Fruit fly (Drosophila melanogaster) whole organism, embryonic: ENCODE measurements around the gene CG31381.

ENCODE experiments used
- Ada2b ChIP-seq: fragments of 200-800 bp; sonication (Bioruptor generic); IDR thresholded peaks from 2 replicates; pipeline ENCODE4 v1.3.6; 2022; ENCODE audit warnings: missing biosample characterization, missing genetic modification characterization
- BEAF-32 ChIP-seq: fragments of 200-800 bp; sonication (Bioruptor generic); optimal IDR thresholded peaks from 3 replicates; lab custom pipeline; 2017; ENCODE audit warnings: missing biosample characterization, missing genetic modification characterization, mild to moderate bottlenecking, moderate library complexity, missing genetic modification reagents
- C15 ChIP-seq: fragments of 200-800 bp; sonication (Bioruptor generic); IDR thresholded peaks from 3 replicates; pipeline ENCODE4 v1.3.6; 2022; ENCODE audit warnings: missing biosample characterization, missing genetic modification characterization
- CG1024 ChIP-seq: fragments of 200-800 bp; sonication (Bioruptor generic); IDR thresholded peaks from 2 replicates; pipeline ENCODE4 v1.3.6; 2022; ENCODE audit warnings: missing biosample characterization, missing genetic modification characterization
- CG10267 ChIP-seq: fragments of 200-800 bp; sonication (Bioruptor generic); optimal IDR thresholded peaks from 2 replicates; lab custom pipeline; 2018; ENCODE audit warnings: missing biosample characterization, mild to moderate bottlenecking, missing genetic modification characterization, moderate library complexity
- CG10565 ChIP-seq: fragments of 200-800 bp; sonication (Bioruptor generic); optimal IDR thresholded peaks from 3 replicates; lab custom pipeline; 2016; ENCODE audit warnings: missing biosample characterization, mild to moderate bottlenecking, missing genetic modification characterization
- CG11247 ChIP-seq: fragments of 200-800 bp; sonication (Bioruptor generic); IDR thresholded peaks from 2 replicates; pipeline ENCODE4 v1.3.6; 2022; ENCODE audit warnings: missing biosample characterization, missing genetic modification characterization
- CG11456 ChIP-seq: fragments of 200-800 bp; sonication (Bioruptor generic); IDR thresholded peaks from 3 replicates; pipeline ENCODE4 v1.3.6; 2022; ENCODE audit warnings: missing biosample characterization, missing genetic modification characterization
- CG13287 ChIP-seq: fragments of 200-800 bp; sonication (Bioruptor generic); IDR thresholded peaks from 2 replicates; pipeline ENCODE4 v1.3.6; 2022; ENCODE audit warnings: missing biosample characterization, missing genetic modification characterization; ENCODE audit not compliant: partially characterized antibody
- CG14710 ChIP-seq: fragments of 200-800 bp; sonication (Bioruptor generic); optimal IDR thresholded peaks from 3 replicates; lab custom pipeline; 2019; ENCODE audit warnings: missing biosample characterization, mild to moderate bottlenecking, missing genetic modification characterization, moderate library complexity
- CG1529 ChIP-seq: fragments of 200-800 bp; sonication (Bioruptor generic); optimal IDR thresholded peaks from 3 replicates; lab custom pipeline; 2018; ENCODE audit warnings: missing biosample characterization, missing genetic modification characterization
- CG15514 ChIP-seq: fragments of 200-800 bp; sonication (Bioruptor generic); optimal IDR thresholded peaks from 3 replicates; lab custom pipeline; 2017; ENCODE audit warnings: missing biosample characterization, missing genetic modification characterization, mild to moderate bottlenecking, moderate library complexity, missing genetic modification reagents
- CG17568 ChIP-seq: fragments of 200-800 bp; sonication (Bioruptor generic); optimal IDR thresholded peaks from 2 replicates; lab custom pipeline; 2018; ENCODE audit warnings: missing biosample characterization, mild to moderate bottlenecking, missing genetic modification characterization, moderate library complexity
- CG2116 ChIP-seq: fragments of 200-800 bp; sonication (Bioruptor generic); optimal IDR thresholded peaks from 3 replicates; lab custom pipeline; 2018; ENCODE audit warnings: missing biosample characterization, mild to moderate bottlenecking, missing genetic modification characterization
- CG2712 ChIP-seq: fragments of 200-800 bp; optimal IDR thresholded peaks from 3 replicates; lab custom pipeline; 2019; ENCODE audit warnings: missing biosample characterization, mild to moderate bottlenecking, missing genetic modification characterization, moderate library complexity
- CG34224 ChIP-seq: fragments of 200-800 bp; sonication (Bioruptor generic); IDR thresholded peaks from 3 replicates; pipeline ENCODE4 v1.3.6; 2022; ENCODE audit warnings: missing biosample characterization, missing genetic modification characterization; ENCODE audit not compliant: partially characterized antibody
- CG42726 ChIP-seq: fragments of 200-800 bp; sonication (Bioruptor generic); IDR thresholded peaks from 2 replicates; pipeline ENCODE4 v1.3.6; 2022; ENCODE audit warnings: missing biosample characterization, missing genetic modification characterization; ENCODE audit not compliant: partially characterized antibody
- CG9797 ChIP-seq: fragments of 200-800 bp; sonication (Bioruptor generic); optimal IDR thresholded peaks from 3 replicates; lab custom pipeline; 2018; ENCODE audit warnings: missing biosample characterization, mild to moderate bottlenecking, missing genetic modification characterization
- Camta ChIP-seq: fragments of 200-800 bp; sonication (Bioruptor generic); optimal IDR thresholded peaks from 2 replicates; lab custom pipeline; 2016; ENCODE audit warnings: missing biosample characterization, missing genetic modification characterization
- Dek ChIP-seq: fragments of 200-800 bp; sonication (Bioruptor generic); optimal IDR thresholded peaks from 3 replicates; lab custom pipeline; 2019; ENCODE audit warnings: missing biosample characterization, mild to moderate bottlenecking, missing genetic modification characterization, moderate library complexity
- Dp ChIP-seq: fragments of 200-800 bp; sonication (Bioruptor generic); optimal IDR thresholded peaks from 2 replicates; lab custom pipeline; 2018; ENCODE audit warnings: missing biosample characterization, mild to moderate bottlenecking, missing genetic modification characterization, moderate library complexity
- Dref ChIP-seq: fragments of 200-800 bp; sonication (Bioruptor generic); IDR thresholded peaks from 2 replicates; pipeline ENCODE4 v1.3.6; 2022; ENCODE audit warnings: missing biosample characterization, missing genetic modification characterization
- E2f2 ChIP-seq: fragments of 200-800 bp; sonication (Bioruptor generic); IDR thresholded peaks from 2 replicates; pipeline ENCODE4 v1.3.6; 2022; ENCODE audit warnings: missing biosample characterization, missing genetic modification characterization
- Elba2 ChIP-seq: fragments of 200-800 bp; sonication (Bioruptor generic); optimal IDR thresholded peaks from 3 replicates; lab custom pipeline; 2016; ENCODE audit warnings: missing biosample characterization, missing genetic modification characterization
- MBD-R2 ChIP-seq: fragments of 200-800 bp; sonication (Bioruptor generic); IDR thresholded peaks from 2 replicates; pipeline ENCODE4 v1.3.6; 2022; ENCODE audit warnings: missing biosample characterization, missing genetic modification characterization
- Myb ChIP-seq: fragments of 200-800 bp; sonication (Bioruptor generic); optimal IDR thresholded peaks from 2 replicates; lab custom pipeline; 2016; ENCODE audit warnings: missing biosample characterization, missing genetic modification characterization
- Scr ChIP-seq: fragments of 200-800 bp; sonication (Bioruptor generic); IDR thresholded peaks from 2 replicates; pipeline ENCODE4 v1.3.6; 2022; ENCODE audit warnings: missing biosample characterization, missing genetic modification characterization; ENCODE audit not compliant: partially characterized antibody
- Sry-δ ChIP-seq: fragments of 200-800 bp; sonication (Bioruptor generic); optimal IDR thresholded peaks from 2 replicates; lab custom pipeline; 2016; ENCODE audit warnings: missing biosample characterization, missing genetic modification characterization
- amos ChIP-seq: fragments of 200-800 bp; sonication (Bioruptor generic); IDR thresholded peaks from 2 replicates; pipeline ENCODE4 v1.3.6; 2022; ENCODE audit warnings: missing biosample characterization, missing genetic modification characterization; ENCODE audit not compliant: partially characterized antibody
- bowl ChIP-seq: fragments of 200-800 bp; sonication (Bioruptor generic); IDR thresholded peaks from 2 replicates; pipeline ENCODE4 v1.3.6; 2022; ENCODE audit warnings: missing biosample characterization, missing genetic modification characterization
- ems ChIP-seq: fragments of 200-800 bp; sonication (Bioruptor generic); optimal IDR thresholded peaks from 3 replicates; lab custom pipeline; 2016; ENCODE audit warnings: missing biosample characterization, missing genetic modification characterization
- gfzf ChIP-seq: fragments of 200-800 bp; sonication (Bioruptor generic); optimal IDR thresholded peaks from 2 replicates; lab custom pipeline; 2016; ENCODE audit warnings: missing biosample characterization, mild to moderate bottlenecking, missing genetic modification characterization, moderate library complexity
- her ChIP-seq: fragments of 200-800 bp; sonication (Bioruptor generic); optimal IDR thresholded peaks from 2 replicates; lab custom pipeline; 2016; ENCODE audit warnings: missing biosample characterization, missing genetic modification characterization
- pb ChIP-seq: fragments of 200-800 bp; sonication (Bioruptor generic); optimal IDR thresholded peaks from 3 replicates; lab custom pipeline; 2016; ENCODE audit warnings: missing biosample characterization, missing genetic modification characterization
- pzg ChIP-seq: fragments of 200-800 bp; sonication (Bioruptor generic); optimal IDR thresholded peaks from 3 replicates; lab custom pipeline; 2018; ENCODE audit warnings: missing biosample characterization, mild to moderate bottlenecking, missing genetic modification characterization, moderate library complexity
- sc ChIP-seq, 3 experiments: fragments of >200 bp in 2 of 3; fragments of 200-800 bp in 1 of 3; sonication (Bioruptor generic) in 1 of 3; optimal IDR thresholded peaks; 2 replicates in 2 of 3; 3 replicates in 1 of 3; lab custom pipeline; 2017; ENCODE audit warnings: mild to moderate bottlenecking in 1 of 3, missing biosample characterization in 1 of 3, missing genetic modification characterization in 1 of 3, missing genetic modification reagents in 1 of 3
- sqz ChIP-seq: fragments of 200-800 bp; sonication (Bioruptor generic); optimal IDR thresholded peaks from 3 replicates; lab custom pipeline; 2018; ENCODE audit warnings: missing biosample characterization, mild to moderate bottlenecking, missing genetic modification characterization
- stwl ChIP-seq: fragments of 200-800 bp; sonication (Bioruptor generic); optimal IDR thresholded peaks from 3 replicates; lab custom pipeline; 2018; ENCODE audit warnings: missing biosample characterization, mild to moderate bottlenecking, missing genetic modification characterization, moderate library complexity
- tap ChIP-seq: fragments of 200-800 bp; optimal IDR thresholded peaks from 3 replicates; lab custom pipeline; 2019; ENCODE audit warnings: missing biosample characterization, mild to moderate bottlenecking, missing genetic modification characterization, moderate library complexity
- unc-4 ChIP-seq: fragments of 200-800 bp; sonication (Bioruptor generic); IDR thresholded peaks from 2 replicates; pipeline ENCODE4 v1.3.6; 2022; ENCODE audit warnings: missing biosample characterization, missing genetic modification characterization; ENCODE audit not compliant: partially characterized antibody

CG31381 gene

DNA sequence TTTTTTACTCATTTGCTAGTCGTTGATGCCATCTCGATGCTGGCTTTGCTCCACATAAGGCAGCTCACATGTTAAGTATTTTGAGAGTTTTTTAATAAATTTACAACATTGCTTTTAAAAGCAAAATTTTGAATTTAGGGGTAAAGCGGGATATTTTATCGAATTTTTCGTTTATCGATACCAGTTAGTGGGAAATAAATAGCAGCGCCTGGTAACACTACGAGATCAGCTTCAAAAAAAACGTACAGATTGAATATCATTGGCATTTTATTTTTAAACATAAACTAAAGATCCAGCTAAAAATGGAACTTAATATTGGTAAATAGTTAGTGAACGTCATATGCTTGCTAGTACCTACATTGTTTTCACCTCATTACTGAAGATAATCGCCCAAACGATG lies 45.4 kb downstream of the CG31381 start, which contains the start of gene Mink:
Gene Mink, plus strand, starts transcription at position 204 of the 400 bp plus-strand sequence.
- TF ChIP-seq Camta (GFP tag; lab: Kevin White, UChicago) (no peak), CG2116 (GFP tag; lab: Kevin White, UChicago) (peak; percentile 48), pzg (GFP tag; lab: Kevin White, UChicago) (peak; percentile 40), BEAF-32 (peak; percentile 46), Elba2 (GFP tag; lab: Kevin White, UChicago) (peak; percentile 2), CG42726 (GFP tag; lab: Robert Waterston, UW) (no peak), ems (GFP tag; lab: Kevin White, UChicago) (no peak), CG11247 (GFP tag; lab: Robert Waterston, UW) (no peak), gfzf (GFP tag; lab: Kevin White, UChicago) (peak; percentile 73), CG1529 (GFP tag; lab: Kevin White, UChicago) (no peak), bowl (no peak), CG2712 (no peak), CG13287 (GFP tag; lab: Robert Waterston, UW) (peak; percentile 57; the same call in 1 of the 2 replicates), tap (tag; lab: Kevin White, UChicago) (no peak), CG17568 (GFP tag; lab: Kevin White, UChicago) (no peak), Scr (GFP tag; lab: Robert Waterston, UW) (0 out of 2 replicates have a peak, but pooled peaks have one; percentile 19), CG9797 (GFP tag; lab: Kevin White, UChicago) (peak; percentile 47), CG14710 (tag; lab: Kevin White, UChicago) (peak; percentile 11), unc-4 (GFP tag; lab: Robert Waterston, UW) (peak; percentile 31; the same call in 1 of the 2 replicates), CG15514 (no peak), E2f2 (peak; percentile 93), CG10267 (tag; lab: Kevin White, UChicago) (peak; percentile 8), pb (GFP tag; lab: Kevin White, UChicago) (no peak), CG34224 (peak; percentile 40; the same call in 1 of the 3 replicates), MBD-R2 (peak; percentile 22; the same call in 1 of the 2 replicates), Dek (no peak), stwl (peak; percentile 47), her (GFP tag; lab: Kevin White, UChicago) (no peak), CG10565 (GFP tag; lab: Kevin White, UChicago) (no peak), C15 (GFP tag; lab: Robert Waterston, UW) (no peak), CG11456 (GFP tag; lab: Robert Waterston, UW) (no peak), sc (optimal IDR thresholded peaks at IDR 0.05; lab: Kevin White, UChicago) (no peak), sc (GFP tag; optimal IDR thresholded peaks at IDR 0.05; lab: Kevin White, UChicago) (no peak), Ada2b (GFP tag; lab: Robert Waterston, UW) (no peak), Dref (GFP tag; lab: Robert Waterston, UW) (peak; percentile 73), Sry-δ (GFP tag; lab: Kevin White, UChicago) (peak; percentile 26), amos (peak; percentile 31; the same call in 1 of the 2 replicates), Myb (peak; percentile 75), Dp (GFP tag; lab: Kevin White, UChicago) (peak; percentile 93), CG1024 (GFP tag; lab: Robert Waterston, UW) (no peak), sqz (GFP tag; lab: Kevin White, UChicago) (peak; percentile 18)
